Worm (Caenorhabditis elegans): ENCODE data around the gene Y54G2A.48.

ce11 chrIV:2826335-2826734 is 6.2 kb downstream of the Y54G2A.48 start:
- TF ChIP-seq lin-14 (GFP tag; optimal IDR thresholded peaks at IDR 0.05), result no peak
- no peak for TF ChIP-seq ceh-88 (GFP tag; IDR thresholded peaks at IDR 0.05)
- TF ChIP-seq nhr-77 (tag; optimal IDR thresholded peaks at IDR 0.05), result no peak
- TF ChIP-seq mdl-1 (tag; optimal IDR thresholded peaks at IDR 0.05), result no peak
- no peak for TF ChIP-seq nhr-237 (tag; optimal IDR thresholded peaks at IDR 0.05)
- TF ChIP-seq ztf-11 (tag; optimal IDR thresholded peaks at IDR 0.05), result no peak
- no peak for TF ChIP-seq aly-2 (tag; optimal IDR thresholded peaks at IDR 0.05)
- TF ChIP-seq jun-1 (tag; optimal IDR thresholded peaks at IDR 0.05), result no peak
- TF ChIP-seq Y116A8C.19 (tag; optimal IDR thresholded peaks at IDR 0.05; ENCODE audit: borderline replicate concordance), result no peak
- TF ChIP-seq egl-13 (tag; optimal IDR thresholded peaks at IDR 0.05), result no peak

All from whole organism, L1 larva.